Fruit fly (Drosophila melanogaster): ENCODE measurements around the gene CG14805.

dm6 chrX:1873515-1874126 lies 3.5 kb upstream of the CG14805 start, which contains the start of the genes Pgam5 and Vps26:
- TF ChIP-seq Myc (optimal IDR thresholded peaks at IDR 0.05): no peak
- no peak for TF ChIP-seq Dfd (GFP tag; optimal IDR thresholded peaks at IDR 0.05)
- no peak for TF ChIP-seq h (GFP tag; optimal IDR thresholded peaks at IDR 0.05)
- TF ChIP-seq Hr78 (GFP tag; optimal IDR thresholded peaks at IDR 0.05): no peak
- no peak for TF ChIP-seq pan (optimal IDR thresholded peaks at IDR 0.05)
- TF ChIP-seq Dif (GFP tag; optimal IDR thresholded peaks at IDR 0.05; ENCODE audit: partially characterized antibody): no peak
- TF ChIP-seq brk (GFP tag; optimal IDR thresholded peaks at IDR 0.05): no peak
- TF ChIP-seq rgr (GFP tag; optimal IDR thresholded peaks at IDR 0.05): no peak
- TF ChIP-seq CG9705 (GFP tag; optimal IDR thresholded peaks at IDR 0.05): no peak
- no peak for TF ChIP-seq psq (GFP tag; optimal IDR thresholded peaks at IDR 0.05)
- TF ChIP-seq lola (GFP tag; optimal IDR thresholded peaks at IDR 0.05): no peak
- no peak for TF ChIP-seq CG32264 (GFP tag; optimal IDR thresholded peaks at IDR 0.05)
- no peak for TF ChIP-seq dmrt93B (GFP tag; optimal IDR thresholded peaks at IDR 0.05)

Data from whole organism, wandering third instar larva.